Worm (Caenorhabditis elegans): ENCODE results near the gene C54D2.6.

Gene C54D2.6

ce11 chrX:7823108-7823704 lies 24.1 kb downstream of the C54D2.6 start, which contains the start of gene eef-1A.2 (continued):
- TF ChIP-seq snpc-4 (tag; optimal IDR thresholded peaks at IDR 0.05), result peak; percentile 78
- TF ChIP-seq nhr-28 (tag; optimal IDR thresholded peaks at IDR 0.05), result no peak
- no peak for TF ChIP-seq aly-2 (tag; optimal IDR thresholded peaks at IDR 0.05)
- TF ChIP-seq hmg-11 (tag; optimal IDR thresholded peaks at IDR 0.05), result peak; percentile 83
- peak; percentile 79 for TF ChIP-seq R02D3.7 (tag; optimal IDR thresholded peaks at IDR 0.05)
- TF ChIP-seq pqm-1 (tag; optimal IDR thresholded peaks at IDR 0.05), result peak; percentile 84
- TF ChIP-seq unc-62 (GFP tag; optimal IDR thresholded peaks at IDR 0.05), result peak; percentile 75
- peak; percentile 71 for TF ChIP-seq nhr-77 (tag; optimal IDR thresholded peaks at IDR 0.05)
- TF ChIP-seq ztf-11 (tag; optimal IDR thresholded peaks at IDR 0.05), result no peak

ce11 chrX:7817555-7817954 lies 29.8 kb downstream of the C54D2.6 start:
- TF ChIP-seq lsy-12 (tag; optimal IDR thresholded peaks at IDR 0.05) (no peak), skn-1 (tag; optimal IDR thresholded peaks at IDR 0.05) (no peak), tbx-2 (tag; optimal IDR thresholded peaks at IDR 0.05) (no peak), nhr-77 (tag; optimal IDR thresholded peaks at IDR 0.05) (no peak), egl-5 (tag; optimal IDR thresholded peaks at IDR 0.05) (no peak), nhr-12 (tag; optimal IDR thresholded peaks at IDR 0.05) (no peak), hmg-11 (tag; optimal IDR thresholded peaks at IDR 0.05) (no peak), pqm-1 (tag; optimal IDR thresholded peaks at IDR 0.05) (no peak), daf-12 (tag; optimal IDR thresholded peaks at IDR 0.05) (no peak), lin-39 (tag; optimal IDR thresholded peaks at IDR 0.05) (no peak), nhr-28 (tag; optimal IDR thresholded peaks at IDR 0.05) (no peak)

ce11 chrX:7816434-7816974 lies 30.8 kb downstream of the C54D2.6 start, which contains the start of the genes sek-1 and R03G5.6:
TSS of gene sek-1 (plus strand) at chrX:7816734.
TSS of gene R03G5.6 (minus strand) at chrX:7816924.
- TF ChIP-seq egl-5 (tag; optimal IDR thresholded peaks at IDR 0.05) (no peak), lsy-12 (tag; optimal IDR thresholded peaks at IDR 0.05) (no peak), elt-3 (tag; optimal IDR thresholded peaks at IDR 0.05) (no peak), egl-27 (tag; optimal IDR thresholded peaks at IDR 0.05) (no peak), tbx-2 (tag; optimal IDR thresholded peaks at IDR 0.05) (no peak), sea-2 (GFP tag; optimal IDR thresholded peaks at IDR 0.05) (no peak), nhr-23 (tag; optimal IDR thresholded peaks at IDR 0.05) (no peak), aly-2 (tag; optimal IDR thresholded peaks at IDR 0.05) (no peak), snpc-4 (tag; optimal IDR thresholded peaks at IDR 0.05) (no peak), fkh-2 (tag; optimal IDR thresholded peaks at IDR 0.05) (no peak), nhr-11 (tag; optimal IDR thresholded peaks at IDR 0.05) (no peak), R02D3.7 (tag; optimal IDR thresholded peaks at IDR 0.05) (no peak), ceh-28 (tag; optimal IDR thresholded peaks at IDR 0.05) (no peak), fkh-10 (GFP tag; optimal IDR thresholded peaks at IDR 0.05) (no peak), nhr-43 (tag; optimal IDR thresholded peaks at IDR 0.05; ENCODE audit: poor library complexity, severe bottlenecking) (no peak), mml-1 (tag; optimal IDR thresholded peaks at IDR 0.05) (no peak), elt-2 (tag; optimal IDR thresholded peaks at IDR 0.05) (no peak)

- TF ChIP-seq lsy-12 (tag; optimal IDR thresholded peaks at IDR 0.05) (no peak), ceh-82 (tag; optimal IDR thresholded peaks at IDR 0.05) (no peak), pha-4 (tag; optimal IDR thresholded peaks at IDR 0.05) (no peak), sea-2 (GFP tag; optimal IDR thresholded peaks at IDR 0.05) (no peak), mdl-1 (tag; optimal IDR thresholded peaks at IDR 0.05) (no peak), pqm-1 (tag; optimal IDR thresholded peaks at IDR 0.05) (no peak), nhr-25 (tag; optimal IDR thresholded peaks at IDR 0.05) (no peak)
Observed at ce11 chrX:7815230-7815629, 32.1 kb downstream of the C54D2.6 start.

ce11 chrX:7814747-7815146 lies 32.6 kb downstream of the C54D2.6 start:
- TF ChIP-seq pha-4 (tag; optimal IDR thresholded peaks at IDR 0.05), result peak; percentile 71
- peak; percentile 62 for TF ChIP-seq nhr-25 (tag; optimal IDR thresholded peaks at IDR 0.05)
- no peak for TF ChIP-seq ama-1 (optimal IDR thresholded peaks at IDR 0.05)
- peak; percentile 86 for TF ChIP-seq pqm-1 (tag; optimal IDR thresholded peaks at IDR 0.05)
- peak; percentile 67 for TF ChIP-seq nhr-23 (tag; optimal IDR thresholded peaks at IDR 0.05)
- TF ChIP-seq nfya-1 (tag; optimal IDR thresholded peaks at IDR 0.05; ENCODE audit: insufficient read depth), result peak; percentile 21
- TF ChIP-seq elt-2 (tag; optimal IDR thresholded peaks at IDR 0.05), result peak; percentile 88
- TF ChIP-seq jun-1 (tag; optimal IDR thresholded peaks at IDR 0.05), result peak; percentile 34
- TF ChIP-seq ceh-28 (tag; optimal IDR thresholded peaks at IDR 0.05), result peak; percentile 77
- TF ChIP-seq aly-2 (tag; optimal IDR thresholded peaks at IDR 0.05), result no peak
